Fruit fly (Drosophila melanogaster) whole organism, embryonic: ENCODE results near the gene Takl2.
A peak's percentile ranks its signal among the peaks of the same experiment; 100 is the strongest.

ENCODE experiments used
- ATbp ChIP-seq: fragments of 200-800 bp; sonication (Bioruptor generic); optimal IDR thresholded peaks from 2 replicates; lab custom pipeline; 2017; ENCODE audit warnings: missing biosample characterization, mild to moderate bottlenecking, missing genetic modification characterization, missing genetic modification reagents
- BEAF-32 ChIP-seq: fragments of 200-800 bp; sonication (Bioruptor generic); optimal IDR thresholded peaks from 3 replicates; lab custom pipeline; 2017; ENCODE audit warnings: missing biosample characterization, missing genetic modification characterization, mild to moderate bottlenecking, moderate library complexity, missing genetic modification reagents
- Blimp-1 ChIP-seq: fragments of 200-800 bp; sonication (Bioruptor generic); optimal IDR thresholded peaks from 3 replicates; lab custom pipeline; 2018; ENCODE audit warnings: missing biosample characterization, missing genetic modification characterization, mild to moderate bottlenecking, moderate library complexity, missing genetic modification reagents
- BtbVII ChIP-seq: fragments of 200-800 bp; sonication (Bioruptor generic); optimal IDR thresholded peaks from 3 replicates; lab custom pipeline; 2017; ENCODE audit warnings: missing biosample characterization, mild to moderate bottlenecking, missing genetic modification characterization
- CG10267 ChIP-seq: fragments of 200-800 bp; sonication (Bioruptor generic); optimal IDR thresholded peaks from 2 replicates; lab custom pipeline; 2018; ENCODE audit warnings: missing biosample characterization, mild to moderate bottlenecking, missing genetic modification characterization, moderate library complexity
- CG10431 ChIP-seq: fragments of 200-800 bp; sonication (Bioruptor generic); optimal IDR thresholded peaks from 3 replicates; lab custom pipeline; 2018; ENCODE audit warnings: missing biosample characterization, mild to moderate bottlenecking, missing genetic modification characterization
- CG10543 ChIP-seq: fragments of 200-800 bp; sonication (Bioruptor generic); optimal IDR thresholded peaks from 3 replicates; lab custom pipeline; 2017; ENCODE audit warnings: missing biosample characterization, mild to moderate bottlenecking, missing genetic modification characterization, moderate library complexity
- CG1233 ChIP-seq: fragments of 200-800 bp; sonication (Bioruptor generic); optimal IDR thresholded peaks from 4 replicates; lab custom pipeline; 2018; ENCODE audit warnings: missing biosample characterization, mild to moderate bottlenecking, missing genetic modification characterization
- CG15696 ChIP-seq: fragments of 200-800 bp; sonication (Bioruptor generic); optimal IDR thresholded peaks from 2 replicates; lab custom pipeline; 2019; ENCODE audit warnings: missing biosample characterization, mild to moderate bottlenecking, missing genetic modification characterization, moderate library complexity
- CG1832 ChIP-seq: fragments of 200-800 bp; sonication (Bioruptor generic); optimal IDR thresholded peaks from 2 replicates; lab custom pipeline; 2017; ENCODE audit warnings: missing biosample characterization, mild to moderate bottlenecking, missing genetic modification characterization, inconsistent platforms
- CG30403 ChIP-seq: fragments of 200-800 bp; sonication (Bioruptor generic); optimal IDR thresholded peaks from 3 replicates; lab custom pipeline; 2016; ENCODE audit warnings: missing biosample characterization, missing genetic modification characterization
- CG31441 ChIP-seq: fragments of 200-800 bp; sonication (Bioruptor generic); IDR thresholded peaks from 2 replicates; pipeline ENCODE4 v1.3.6; 2022; ENCODE audit warnings: missing biosample characterization, missing genetic modification characterization
- CG32532 ChIP-seq: fragments of 200-800 bp; sonication (Bioruptor generic); IDR thresholded peaks from 2 replicates; pipeline ENCODE4 v1.3.6; 2022; ENCODE audit warnings: missing biosample characterization, missing genetic modification characterization
- CG5180 ChIP-seq: fragments of 200-800 bp; sonication (Bioruptor generic); optimal IDR thresholded peaks from 3 replicates; lab custom pipeline; 2017; ENCODE audit warnings: missing biosample characterization, missing genetic modification characterization, mild to moderate bottlenecking, moderate library complexity, missing genetic modification reagents
- CG7839 ChIP-seq: fragments of 200-800 bp; sonication (Bioruptor generic); optimal IDR thresholded peaks from 3 replicates; lab custom pipeline; 2018; ENCODE audit warnings: missing biosample characterization, mild to moderate bottlenecking, missing genetic modification characterization, moderate library complexity
- CG8388 ChIP-seq: fragments of 200-800 bp; sonication (Bioruptor generic); optimal IDR thresholded peaks from 2 replicates; lab custom pipeline; 2019; ENCODE audit warnings: missing biosample characterization, mild to moderate bottlenecking, missing genetic modification characterization, moderate library complexity
- CG9932 ChIP-seq: fragments of 200-800 bp; sonication (Bioruptor generic); IDR thresholded peaks from 2 replicates; pipeline ENCODE4 v1.3.6; 2022; ENCODE audit warnings: missing biosample characterization, missing genetic modification characterization
- CoRest ChIP-seq: fragments of 200-800 bp; sonication (Bioruptor generic); optimal IDR thresholded peaks from 3 replicates; lab custom pipeline; 2018; ENCODE audit warnings: missing biosample characterization, mild to moderate bottlenecking, missing genetic modification characterization, moderate library complexity
- Dip3 ChIP-seq: fragments of 200-800 bp; sonication (Bioruptor generic); optimal IDR thresholded peaks from 3 replicates; lab custom pipeline; 2016; ENCODE audit warnings: missing biosample characterization, missing genetic modification characterization
- E2f1 ChIP-seq: fragments of 200-800 bp; sonication (Bioruptor generic); IDR thresholded peaks from 2 replicates; pipeline ENCODE4 v1.3.6; 2022; ENCODE audit warnings: missing biosample characterization, missing genetic modification characterization
- Fer3 ChIP-seq: fragments of 200-800 bp; sonication (Bioruptor generic); optimal IDR thresholded peaks from 2 replicates; lab custom pipeline; 2018; ENCODE audit warnings: missing biosample characterization, mild to moderate bottlenecking, missing genetic modification characterization, moderate library complexity
- H2.0 ChIP-seq: fragments of 200-800 bp; sonication (Bioruptor generic); IDR thresholded peaks from 2 replicates; pipeline ENCODE4 v1.3.6; 2022; ENCODE audit warnings: missing biosample characterization, missing genetic modification characterization
- HmgZ ChIP-seq: fragments of 200-800 bp; sonication (Bioruptor generic); optimal IDR thresholded peaks from 2 replicates; lab custom pipeline; 2018; ENCODE audit warnings: missing biosample characterization, mild to moderate bottlenecking, missing genetic modification characterization
- Hr51 ChIP-seq, 2 experiments: fragments of 200-800 bp; sonication (Bioruptor generic); optimal IDR thresholded peaks; 2 replicates in 1 of 2; 3 replicates in 1 of 2; lab custom pipeline; 2016 to 2018; ENCODE audit warnings: missing biosample characterization in 2 of 2, missing genetic modification characterization in 2 of 2, mild to moderate bottlenecking in 1 of 2, moderate library complexity in 1 of 2
- Hsf ChIP-seq: fragments of 200-800 bp; sonication (Bioruptor generic); optimal IDR thresholded peaks from 3 replicates; lab custom pipeline; 2016; ENCODE audit warnings: missing biosample characterization, missing genetic modification characterization
- Mad ChIP-seq: fragments of 200-800 bp; sonication (Bioruptor generic); optimal IDR thresholded peaks from 2 replicates; lab custom pipeline; 2016; ENCODE audit warnings: missing biosample characterization, missing genetic modification characterization
- NC2β ChIP-seq: fragments of 200-800 bp; sonication (Bioruptor generic); optimal IDR thresholded peaks from 2 replicates; lab custom pipeline; 2016; ENCODE audit warnings: missing biosample characterization, missing genetic modification characterization
- Oli ChIP-seq: fragments of 200-800 bp; sonication (Bioruptor generic); optimal IDR thresholded peaks from 2 replicates; lab custom pipeline; 2018; ENCODE audit warnings: missing biosample characterization, mild to moderate bottlenecking, missing genetic modification characterization, moderate library complexity
- Sox102F ChIP-seq: fragments of 200-800 bp; sonication (Bioruptor generic); optimal IDR thresholded peaks from 2 replicates; lab custom pipeline; 2018; ENCODE audit warnings: missing biosample characterization, mild to moderate bottlenecking, missing genetic modification characterization, moderate library complexity
- Spps ChIP-seq: fragments of 200-800 bp; sonication (Bioruptor generic); optimal IDR thresholded peaks from 2 replicates; lab custom pipeline; 2018; ENCODE audit warnings: missing biosample characterization, mild to moderate bottlenecking, missing genetic modification characterization
- TFAM ChIP-seq: fragments of 200-800 bp; sonication (Bioruptor generic); optimal IDR thresholded peaks from 2 replicates; lab custom pipeline; 2017; ENCODE audit warnings: missing biosample characterization, missing genetic modification characterization, inconsistent platforms
- Tbp ChIP-seq: fragments of >200 bp; optimal IDR thresholded peaks from 2 replicates; lab custom pipeline; 2018; ENCODE audit warnings: missing biosample characterization, missing genetic modification characterization
- bcd ChIP-seq: fragments of 200-800 bp; sonication (Bioruptor generic); optimal IDR thresholded peaks from 2 replicates; lab custom pipeline; 2017; ENCODE audit warnings: missing biosample characterization, mild to moderate bottlenecking, missing genetic modification characterization
- caup ChIP-seq: fragments of 200-800 bp; sonication (Bioruptor generic); optimal IDR thresholded peaks from 3 replicates; lab custom pipeline; 2017; ENCODE audit warnings: missing biosample characterization, mild to moderate bottlenecking, missing genetic modification characterization, moderate library complexity; ENCODE audit not compliant: severe bottlenecking
- dmrt99B ChIP-seq: fragments of 200-800 bp; sonication (Bioruptor generic); optimal IDR thresholded peaks from 2 replicates; lab custom pipeline; 2018; ENCODE audit warnings: missing biosample characterization, mild to moderate bottlenecking, missing genetic modification characterization, moderate library complexity
- eve ChIP-seq, 2 experiments: fragments of >200 bp; optimal IDR thresholded peaks; 2 replicates each; lab custom pipeline; 2017; ENCODE audit warnings: missing biosample characterization in 2 of 2, missing genetic modification characterization in 2 of 2
- eyg ChIP-seq: fragments of 200-800 bp; sonication (Bioruptor generic); optimal IDR thresholded peaks from 3 replicates; lab custom pipeline; 2016; ENCODE audit warnings: missing biosample characterization, missing genetic modification characterization
- gem ChIP-seq: fragments of 200-800 bp; sonication (Bioruptor generic); optimal IDR thresholded peaks from 2 replicates; lab custom pipeline; 2019; ENCODE audit warnings: missing biosample characterization, mild to moderate bottlenecking, missing genetic modification characterization, moderate library complexity
- hkb ChIP-seq, 2 experiments: fragments of 200-800 bp in 1 of 2; fragments of >200 bp in 1 of 2; sonication (Bioruptor generic) in 1 of 2; IDR thresholded peaks in 1 of 2; optimal IDR thresholded peaks in 1 of 2; 2 replicates each; pipeline versions ENCODE4 v1.3.6 to Lab custom; 2017 to 2022; ENCODE audit warnings: missing biosample characterization in 1 of 2, missing genetic modification characterization in 1 of 2
- kni ChIP-seq: fragments of 200-800 bp; sonication (Bioruptor generic); optimal IDR thresholded peaks from 3 replicates; lab custom pipeline; 2017; ENCODE audit warnings: mild to moderate bottlenecking, missing biosample characterization, missing genetic modification reagents, missing genetic modification characterization
- lilli ChIP-seq: fragments of 200-800 bp; sonication (Bioruptor generic); optimal IDR thresholded peaks from 3 replicates; lab custom pipeline; 2016; ENCODE audit warnings: missing biosample characterization, missing genetic modification characterization
- mld ChIP-seq: fragments of 200-800 bp; sonication (Bioruptor generic); IDR thresholded peaks from 3 replicates; pipeline ENCODE4 v1.3.6; 2022; ENCODE audit warnings: missing biosample characterization, missing genetic modification characterization; ENCODE audit not compliant: partially characterized antibody
- pum ChIP-seq: fragments of 200-800 bp; sonication (Bioruptor generic); optimal IDR thresholded peaks from 2 replicates; lab custom pipeline; 2016; ENCODE audit warnings: missing biosample characterization, missing genetic modification characterization
- repo ChIP-seq: fragments of 200-800 bp; sonication (Bioruptor generic); optimal IDR thresholded peaks from 2 replicates; lab custom pipeline; 2016; ENCODE audit warnings: missing biosample characterization, missing genetic modification characterization
- slbo ChIP-seq: fragments of 200-800 bp; sonication (Bioruptor generic); IDR thresholded peaks from 2 replicates; pipeline ENCODE4 v1.3.6; 2022; ENCODE audit warnings: missing biosample characterization, missing genetic modification characterization
- tap ChIP-seq: fragments of 200-800 bp; optimal IDR thresholded peaks from 3 replicates; lab custom pipeline; 2019; ENCODE audit warnings: missing biosample characterization, mild to moderate bottlenecking, missing genetic modification characterization, moderate library complexity
- toy ChIP-seq: fragments of 200-800 bp; sonication (Bioruptor generic); IDR thresholded peaks from 2 replicates; pipeline ENCODE4 v1.3.6; 2022; ENCODE audit warnings: missing biosample characterization, missing genetic modification characterization
- trem ChIP-seq: fragments of 200-800 bp; optimal IDR thresholded peaks from 3 replicates; lab custom pipeline; 2019; ENCODE audit warnings: missing biosample characterization, mild to moderate bottlenecking, missing genetic modification characterization, moderate library complexity
- unpg ChIP-seq: fragments of 200-800 bp; sonication (Bioruptor generic); optimal IDR thresholded peaks from 3 replicates; lab custom pipeline; 2018; ENCODE audit warnings: missing biosample characterization, mild to moderate bottlenecking, missing genetic modification characterization, moderate library complexity

Gene Takl2

dm6 chr3R:22719607-22719949 is 14.1 kb downstream of the Takl2 start (continued):
- TF ChIP-seq CG1233 (peak; percentile 3), bcd (GFP tag; lab: Kevin White, UChicago) (peak; percentile 7), BEAF-32 (no peak), CG1832 (GFP tag; lab: Kevin White, UChicago) (no peak), CG10543 (GFP tag; lab: Kevin White, UChicago) (peak; percentile 35), HmgZ (tag; lab: Kevin White, UChicago) (no peak), Spps (tag; lab: Kevin White, UChicago) (no peak), NC2β (GFP tag; lab: Kevin White, UChicago) (no peak), CG10267 (tag; lab: Kevin White, UChicago) (peak; percentile 51), Tbp (GFP tag; lab: Kevin White, UChicago) (no peak), CG30403 (GFP tag; lab: Kevin White, UChicago) (peak; percentile 1), repo (GFP tag; lab: Kevin White, UChicago) (no peak), E2f1 (0 out of 2 replicates have a peak, but pooled peaks have one; percentile 11), hkb (optimal IDR thresholded peaks at IDR 0.05; lab: Kevin White, UChicago) (no peak), hkb (GFP tag; IDR thresholded peaks at IDR 0.05; lab: Robert Waterston, UW) (0 out of 2 replicates have a peak, but pooled peaks have one; percentile 15), Oli (tag; lab: Kevin White, UChicago) (peak; percentile 44), Sox102F (peak; percentile 33), Hr51 (GFP tag; optimal IDR thresholded peaks at IDR 0.05; lab: Kevin White, UChicago) (peak in 1 of 2 experiments; percentile 41), dmrt99B (tag; lab: Kevin White, UChicago) (peak; percentile 65), CG8388 (peak; percentile 26), tap (peak; percentile 8), lilli (GFP tag; lab: Kevin White, UChicago) (peak; percentile 14), Mad (no peak), unpg (GFP tag; lab: Kevin White, UChicago) (peak; percentile 47), H2.0 (peak; percentile 34), Fer3 (tag; lab: Kevin White, UChicago) (peak; percentile 16), CG5180 (GFP tag; lab: Kevin White, UChicago) (peak; percentile 14), trem (peak; percentile 37), toy (GFP tag; lab: Robert Waterston, UW) (no peak), mld (GFP tag; lab: Robert Waterston, UW) (no peak), CG10431 (no peak), CG7839 (tag; lab: Kevin White, UChicago) (peak; percentile 55), gem (peak; percentile 67), Blimp-1 (GFP tag; lab: Kevin White, UChicago) (peak; percentile 60), CG32532 (GFP tag; lab: Robert Waterston, UW) (peak; percentile 10; the same call in 1 of the 2 replicates), CG9932 (no peak), CG31441 (GFP tag; lab: Robert Waterston, UW) (peak; percentile 44; the same call in 1 of the 2 replicates), Hsf (peak; percentile 12), eve (GFP tag; optimal IDR thresholded peaks at IDR 0.05; lab: Kevin White, UChicago) (no peak), caup (GFP tag; lab: Kevin White, UChicago) (no peak), eyg (no peak), kni (GFP tag; lab: Kevin White, UChicago) (no peak), BtbVII (GFP tag; lab: Kevin White, UChicago) (no peak), CoRest (tag; lab: Kevin White, UChicago) (peak; percentile 40), CG15696 (tag; lab: Kevin White, UChicago) (peak; percentile 46), pum (peak; percentile 21), slbo (GFP tag; lab: Robert Waterston, UW) (0 out of 2 replicates have a peak, but pooled peaks have one; percentile 18), TFAM (GFP tag; lab: Kevin White, UChicago) (no peak), Dip3 (GFP tag; lab: Kevin White, UChicago) (no peak), ATbp (GFP tag; lab: Kevin White, UChicago) (peak; percentile 16)
